Worm (Caenorhabditis elegans): ENCODE data around the gene otpl-8.

ce11 chrX:12229651-12230050 is 41.1 kb downstream of the otpl-8 start, which contains the start of gene cest-7:
- no peak for TF ChIP-seq him-1 (tag; optimal IDR thresholded peaks at IDR 0.05)
- TF ChIP-seq W03F9.2 (tag; optimal IDR thresholded peaks at IDR 0.05): no peak
